Worm (Caenorhabditis elegans): ENCODE measurements around the gene cal-4.

cal-4 gene

ce11 chrIV:10533639-10534038 is 12.4 kb downstream of the cal-4 start, which contains the start of gene T07G12.3:
T07G12.3 (plus strand) TSS chrIV:10533939.
- TF ChIP-seq ceh-13 (GFP tag; optimal IDR thresholded peaks at IDR 0.05), result no peak
- no peak for TF ChIP-seq aly-1 (tag; optimal IDR thresholded peaks at IDR 0.05)
- TF ChIP-seq flt-1 (GFP tag; IDR thresholded peaks at IDR 0.05), result no peak
- no peak for TF ChIP-seq B0310.2 (tag; optimal IDR thresholded peaks at IDR 0.05)
- no peak for TF ChIP-seq hnd-1 (tag; optimal IDR thresholded peaks at IDR 0.05)
- no peak for TF ChIP-seq ets-7 (tag; optimal IDR thresholded peaks at IDR 0.05)
- no peak for TF ChIP-seq F13C5.2 (tag; optimal IDR thresholded peaks at IDR 0.05)
- TF ChIP-seq ceh-36 (tag; optimal IDR thresholded peaks at IDR 0.05), result no peak
- TF ChIP-seq hmbx-1 (tag; optimal IDR thresholded peaks at IDR 0.05), result no peak
- no peak for TF ChIP-seq pes-1 (GFP tag; IDR thresholded peaks at IDR 0.05)
- no peak for TF ChIP-seq sea-1 (GFP tag; conservative IDR thresholded peaks at IDR 0.05)
- no peak for TF ChIP-seq hmg-4 (GFP tag; optimal IDR thresholded peaks at IDR 0.05)
- TF ChIP-seq tbx-11 (GFP tag; IDR thresholded peaks at IDR 0.05), result no peak
- TF ChIP-seq tbx-37 (GFP tag; conservative IDR thresholded peaks at IDR 0.05), result no peak
- TF ChIP-seq scrt-1 (GFP tag; IDR thresholded peaks at IDR 0.05), result no peak
- no peak for TF ChIP-seq ama-1 (optimal IDR thresholded peaks at IDR 0.05)
- TF ChIP-seq tra-4 (tag; optimal IDR thresholded peaks at IDR 0.05), result no peak

- no peak for TF ChIP-seq B0310.2 (tag; optimal IDR thresholded peaks at IDR 0.05)
- no peak for TF ChIP-seq F13C5.2 (tag; optimal IDR thresholded peaks at IDR 0.05)
- TF ChIP-seq ama-1 (optimal IDR thresholded peaks at IDR 0.05), result no peak
- TF ChIP-seq flt-1 (GFP tag; IDR thresholded peaks at IDR 0.05), result no peak
- TF ChIP-seq ceh-36 (tag; optimal IDR thresholded peaks at IDR 0.05), result no peak
- TF ChIP-seq aly-1 (tag; optimal IDR thresholded peaks at IDR 0.05), result no peak
- no peak for TF ChIP-seq scrt-1 (GFP tag; IDR thresholded peaks at IDR 0.05)
- TF ChIP-seq tbx-37 (GFP tag; conservative IDR thresholded peaks at IDR 0.05), result no peak
- TF ChIP-seq tbx-11 (GFP tag; IDR thresholded peaks at IDR 0.05), result no peak
- TF ChIP-seq hmbx-1 (tag; optimal IDR thresholded peaks at IDR 0.05), result no peak
- no peak for TF ChIP-seq pes-1 (GFP tag; IDR thresholded peaks at IDR 0.05)
- no peak for TF ChIP-seq hnd-1 (tag; optimal IDR thresholded peaks at IDR 0.05)
- TF ChIP-seq hmg-4 (GFP tag; optimal IDR thresholded peaks at IDR 0.05), result no peak
- TF ChIP-seq sea-1 (GFP tag; conservative IDR thresholded peaks at IDR 0.05), result no peak
- no peak for TF ChIP-seq ceh-13 (GFP tag; optimal IDR thresholded peaks at IDR 0.05)
Observed at ce11 chrIV:10538584-10538983, 17.4 kb downstream of the cal-4 start, which contains the start of gene T07G12.4. T07G12.4 (minus strand) TSS chrIV:10538684.

- TF ChIP-seq ceh-36 (tag; optimal IDR thresholded peaks at IDR 0.05) (no peak), ama-1 (optimal IDR thresholded peaks at IDR 0.05) (no peak), tbx-37 (GFP tag; conservative IDR thresholded peaks at IDR 0.05) (no peak), ets-7 (tag; optimal IDR thresholded peaks at IDR 0.05) (no peak), sea-1 (GFP tag; conservative IDR thresholded peaks at IDR 0.05) (no peak), flt-1 (GFP tag; IDR thresholded peaks at IDR 0.05) (no peak), pes-1 (GFP tag; IDR thresholded peaks at IDR 0.05) (no peak), scrt-1 (GFP tag; IDR thresholded peaks at IDR 0.05) (no peak), ceh-13 (GFP tag; optimal IDR thresholded peaks at IDR 0.05) (no peak), hnd-1 (tag; optimal IDR thresholded peaks at IDR 0.05) (no peak), hmbx-1 (tag; optimal IDR thresholded peaks at IDR 0.05) (no peak), hmg-4 (GFP tag; optimal IDR thresholded peaks at IDR 0.05) (no peak), F13C5.2 (tag; optimal IDR thresholded peaks at IDR 0.05) (no peak), tra-4 (tag; optimal IDR thresholded peaks at IDR 0.05) (no peak), aly-1 (tag; optimal IDR thresholded peaks at IDR 0.05) (no peak), tbx-11 (GFP tag; IDR thresholded peaks at IDR 0.05) (no peak), B0310.2 (tag; optimal IDR thresholded peaks at IDR 0.05) (no peak)
Observed at ce11 chrIV:10542283-10542682, 21.1 kb downstream of the cal-4 start.

- no peak for TF ChIP-seq F13C5.2 (tag; optimal IDR thresholded peaks at IDR 0.05)
- no peak for TF ChIP-seq ama-1 (optimal IDR thresholded peaks at IDR 0.05)
- TF ChIP-seq sea-1 (GFP tag; conservative IDR thresholded peaks at IDR 0.05), result no peak
- TF ChIP-seq scrt-1 (GFP tag; IDR thresholded peaks at IDR 0.05), result no peak
- TF ChIP-seq flt-1 (GFP tag; IDR thresholded peaks at IDR 0.05), result no peak
- no peak for TF ChIP-seq tra-4 (tag; optimal IDR thresholded peaks at IDR 0.05)
- TF ChIP-seq tbx-11 (GFP tag; IDR thresholded peaks at IDR 0.05), result no peak
- TF ChIP-seq aly-1 (tag; optimal IDR thresholded peaks at IDR 0.05), result no peak
- TF ChIP-seq hnd-1 (tag; optimal IDR thresholded peaks at IDR 0.05), result no peak
- TF ChIP-seq tbx-37 (GFP tag; conservative IDR thresholded peaks at IDR 0.05), result no peak
- TF ChIP-seq pes-1 (GFP tag; IDR thresholded peaks at IDR 0.05), result no peak
- TF ChIP-seq hmbx-1 (tag; optimal IDR thresholded peaks at IDR 0.05), result no peak
- no peak for TF ChIP-seq ceh-13 (GFP tag; optimal IDR thresholded peaks at IDR 0.05)
- no peak for TF ChIP-seq B0310.2 (tag; optimal IDR thresholded peaks at IDR 0.05)
- no peak for TF ChIP-seq ceh-36 (tag; optimal IDR thresholded peaks at IDR 0.05)
- no peak for TF ChIP-seq ets-7 (tag; optimal IDR thresholded peaks at IDR 0.05)
- TF ChIP-seq hmg-4 (GFP tag; optimal IDR thresholded peaks at IDR 0.05), result no peak
Observed at ce11 chrIV:10543361-10543760, 22.2 kb downstream of the cal-4 start.

ce11 chrIV:10545038-10545437 is 23.8 kb downstream of the cal-4 start, which contains the start of gene T07G12.5:
T07G12.5 (minus strand) TSS chrIV:10545138.
- TF ChIP-seq scrt-1 (GFP tag; IDR thresholded peaks at IDR 0.05) (no peak), B0310.2 (tag; optimal IDR thresholded peaks at IDR 0.05) (no peak), ets-7 (tag; optimal IDR thresholded peaks at IDR 0.05) (no peak), F13C5.2 (tag; optimal IDR thresholded peaks at IDR 0.05) (no peak), flt-1 (GFP tag; IDR thresholded peaks at IDR 0.05) (no peak), tbx-37 (GFP tag; conservative IDR thresholded peaks at IDR 0.05) (no peak), ceh-13 (GFP tag; optimal IDR thresholded peaks at IDR 0.05) (no peak), ceh-36 (tag; optimal IDR thresholded peaks at IDR 0.05) (no peak), hnd-1 (tag; optimal IDR thresholded peaks at IDR 0.05) (no peak), sea-1 (GFP tag; conservative IDR thresholded peaks at IDR 0.05) (no peak), ama-1 (optimal IDR thresholded peaks at IDR 0.05) (no peak), tbx-11 (GFP tag; IDR thresholded peaks at IDR 0.05) (no peak), tra-4 (tag; optimal IDR thresholded peaks at IDR 0.05) (no peak), aly-1 (tag; optimal IDR thresholded peaks at IDR 0.05) (no peak), hmbx-1 (tag; optimal IDR thresholded peaks at IDR 0.05) (no peak), hmg-4 (GFP tag; optimal IDR thresholded peaks at IDR 0.05) (no peak), pes-1 (GFP tag; IDR thresholded peaks at IDR 0.05) (no peak)

- TF ChIP-seq tbx-11 (GFP tag; IDR thresholded peaks at IDR 0.05), result no peak
- no peak for TF ChIP-seq scrt-1 (GFP tag; IDR thresholded peaks at IDR 0.05)
- no peak for TF ChIP-seq ets-7 (tag; optimal IDR thresholded peaks at IDR 0.05)
- TF ChIP-seq hnd-1 (tag; optimal IDR thresholded peaks at IDR 0.05), result no peak
- TF ChIP-seq hmbx-1 (tag; optimal IDR thresholded peaks at IDR 0.05), result no peak
- TF ChIP-seq tra-4 (tag; optimal IDR thresholded peaks at IDR 0.05), result no peak
Observed at ce11 chrIV:10546589-10547136, 25.5 kb downstream of the cal-4 start, which contains the start of gene zim-1. zim-1 (plus strand) TSS chrIV:10547086.
